Fruit fly (Drosophila melanogaster): Measurements from ENCODE around the gene Cyp4e3.

Cyp4e3 gene

DNA sequence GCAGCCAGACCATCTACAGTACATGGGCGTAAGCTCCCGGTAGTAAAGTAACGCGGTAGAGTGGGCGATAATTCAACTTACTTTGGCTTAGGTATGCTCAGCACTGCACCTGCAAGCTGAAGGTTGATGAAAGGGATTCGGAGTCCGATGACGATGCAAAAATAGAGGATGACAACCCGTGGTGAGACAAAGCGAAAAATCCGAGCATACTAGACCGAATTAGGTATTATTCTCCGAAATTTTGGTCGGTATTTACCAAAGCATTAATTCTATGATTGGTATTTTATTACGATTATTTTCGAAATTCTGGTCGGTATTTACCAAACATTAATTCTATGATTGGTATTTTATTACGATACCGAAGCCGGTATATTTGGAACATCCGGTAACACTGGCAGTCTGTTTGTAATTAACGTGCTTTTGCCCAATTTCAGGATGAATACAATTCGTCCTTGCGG, 40.7 kb upstream of the Cyp4e3 start, which contains the start of gene CG4036 (continued):
- no peak for TF ChIP-seq Med (GFP tag)
- TF ChIP-seq Six4 (GFP tag; optimal IDR thresholded peaks at IDR 0.05), result no peak
- no peak for TF ChIP-seq Bdp1 (GFP tag; optimal IDR thresholded peaks at IDR 0.05)
- TF ChIP-seq ci (GFP tag; IDR thresholded peaks at IDR 0.05), result no peak
- TF ChIP-seq Hey (tag; optimal IDR thresholded peaks at IDR 0.05), result no peak
- TF ChIP-seq trh (GFP tag; optimal IDR thresholded peaks at IDR 0.05), result no peak
- no peak for TF ChIP-seq CG33557 (GFP tag; optimal IDR thresholded peaks at IDR 0.05)
- no peak for TF ChIP-seq CG18619 (GFP tag; optimal IDR thresholded peaks at IDR 0.05)
- TF ChIP-seq ac (GFP tag; optimal IDR thresholded peaks at IDR 0.05), result no peak
- no peak for TF ChIP-seq onecut (GFP tag; IDR thresholded peaks at IDR 0.05)
- TF ChIP-seq Optix (GFP tag; IDR thresholded peaks at IDR 0.05), result no peak
- TF ChIP-seq seq (GFP tag; IDR thresholded peaks at IDR 0.05), result no peak
- peak; percentile 51 for TF ChIP-seq Hmr (GFP tag; optimal IDR thresholded peaks at IDR 0.05)
- TF ChIP-seq twi (tag; optimal IDR thresholded peaks at IDR 0.05), result no peak
- TF ChIP-seq CG4424 (GFP tag; optimal IDR thresholded peaks at IDR 0.05), result no peak
- no peak for TF ChIP-seq kni (GFP tag; optimal IDR thresholded peaks at IDR 0.05)
- TF ChIP-seq HLHmδ (GFP tag; optimal IDR thresholded peaks at IDR 0.05), result peak; percentile 17
- TF ChIP-seq E2f1 (GFP tag; IDR thresholded peaks at IDR 0.05), result no peak
- TF ChIP-seq CG15696 (tag; optimal IDR thresholded peaks at IDR 0.05), result no peak
- TF ChIP-seq CG9215 (GFP tag; IDR thresholded peaks at IDR 0.05), result no peak
- no peak for TF ChIP-seq ssp (GFP tag; IDR thresholded peaks at IDR 0.05)
- no peak for TF ChIP-seq Aef1 (GFP tag; IDR thresholded peaks at IDR 0.05)
- no peak for TF ChIP-seq Meics (GFP tag; optimal IDR thresholded peaks at IDR 0.05)
- TF ChIP-seq pb (GFP tag; optimal IDR thresholded peaks at IDR 0.05), result no peak
- peak; percentile 67 for TF ChIP-seq YL-1 (GFP tag; optimal IDR thresholded peaks at IDR 0.05)
- no peak for TF ChIP-seq Xbp1 (GFP tag; optimal IDR thresholded peaks at IDR 0.05)
- no peak for TF ChIP-seq CG32772 (GFP tag; IDR thresholded peaks at IDR 0.05)
- no peak; the same call in 2 of the 3 replicates for TF ChIP-seq row (GFP tag; IDR thresholded peaks at IDR 0.05)
- no peak for TF ChIP-seq Drgx (GFP tag; IDR thresholded peaks at IDR 0.05)
- TF ChIP-seq knrl (GFP tag; IDR thresholded peaks at IDR 0.05; ENCODE audit: partially characterized antibody), result no peak
- TF ChIP-seq CG8359 (GFP tag; optimal IDR thresholded peaks at IDR 0.05; ENCODE audit: borderline replicate concordance), result no peak
- no peak for TF ChIP-seq CG1832 (GFP tag; optimal IDR thresholded peaks at IDR 0.05)
- TF ChIP-seq her (GFP tag; optimal IDR thresholded peaks at IDR 0.05), result no peak
- no peak for TF ChIP-seq CG7372 (GFP tag; IDR thresholded peaks at IDR 0.05)
- no peak for TF ChIP-seq bsh (GFP tag; optimal IDR thresholded peaks at IDR 0.05)
- no peak for TF ChIP-seq HLH3B (GFP tag; IDR thresholded peaks at IDR 0.05)
- no peak for TF ChIP-seq nerfin-1 (tag; optimal IDR thresholded peaks at IDR 0.05)
- no peak for TF ChIP-seq odd (GFP tag; optimal IDR thresholded peaks at IDR 0.05)
- peak; percentile 52 for TF ChIP-seq BEAF-32 (GFP tag; optimal IDR thresholded peaks at IDR 0.05)
- TF ChIP-seq cad (GFP tag; optimal IDR thresholded peaks at IDR 0.05), result no peak
- TF ChIP-seq Rx (GFP tag; IDR thresholded peaks at IDR 0.05), result no peak
- TF ChIP-seq lab (GFP tag; optimal IDR thresholded peaks at IDR 0.05), result no peak
- no peak for TF ChIP-seq CG12219 (GFP tag; optimal IDR thresholded peaks at IDR 0.05)
- no peak for TF ChIP-seq btn (GFP tag; optimal IDR thresholded peaks at IDR 0.05)
- peak; percentile 60 for TF ChIP-seq trem (tag; optimal IDR thresholded peaks at IDR 0.05)
- no peak for TF ChIP-seq CG6854 (GFP tag; optimal IDR thresholded peaks at IDR 0.05)
- no peak for TF ChIP-seq dysf (GFP tag; IDR thresholded peaks at IDR 0.05)
- no peak for TF ChIP-seq pum (GFP tag; optimal IDR thresholded peaks at IDR 0.05)
- TF ChIP-seq BtbVII (GFP tag; optimal IDR thresholded peaks at IDR 0.05), result no peak
- TF ChIP-seq CG17385 (GFP tag; optimal IDR thresholded peaks at IDR 0.05), result no peak
- no peak for TF ChIP-seq Oaz (GFP tag; IDR thresholded peaks at IDR 0.05)
- 0 out of 4 replicates have a peak, but pooled peaks have one; percentile 35 for TF ChIP-seq chinmo (GFP tag; IDR thresholded peaks at IDR 0.05; ENCODE audit: partially characterized antibody)

Data from whole organism, embryonic.